Worm (Caenorhabditis elegans): Measurements from ENCODE around the gene R05G6.1.

- TF ChIP-seq lin-54 (GFP tag; optimal IDR thresholded peaks at IDR 0.05) (no peak), him-1 (tag; optimal IDR thresholded peaks at IDR 0.05) (no peak), F23B12.7 (tag; optimal IDR thresholded peaks at IDR 0.05; ENCODE audit: insufficient read depth) (no peak), atf-7 (tag; optimal IDR thresholded peaks at IDR 0.05) (no peak), ama-1 (optimal IDR thresholded peaks at IDR 0.05) (no peak), ama-1 (GFP tag; optimal IDR thresholded peaks at IDR 0.05) (no peak), snpc-4 (GFP tag; optimal IDR thresholded peaks at IDR 0.05) (no peak), snpc-4 (tag; optimal IDR thresholded peaks at IDR 0.05) (no peak)
Measured at ce11 chrIV:7542485-7543001, 10.1 kb downstream of the R05G6.1 start, which contains the start of gene R05G6.10.
